Worm (Caenorhabditis elegans) whole organism, L1 larva: ENCODE results near the gene pqn-35.
A peak's percentile ranks its signal among the peaks of the same experiment; 100 is the strongest.

Experiments used
- aha-1 ChIP-seq: fragments of 150-350 bp; optimal IDR thresholded peaks from 2 replicates; lab custom pipeline; 2014; ENCODE audit warnings: missing biosample characterization, missing genetic modification characterization
- alr-1 ChIP-seq: fragments of 200-800 bp; sonication (Bioruptor generic); optimal IDR thresholded peaks from 2 replicates; lab custom pipeline; 2018; ENCODE audit warnings: borderline replicate concordance, mild to moderate bottlenecking, missing genetic modification characterization, missing compliant biosample characterization
- aly-2 ChIP-seq: fragments of 150-350 bp; optimal IDR thresholded peaks from 2 replicates; lab custom pipeline; 2014; ENCODE audit warnings: missing biosample characterization, missing genetic modification characterization
- ceh-63 ChIP-seq: fragments of 200-800 bp; sonication (Bioruptor generic); optimal IDR thresholded peaks from 2 replicates; lab custom pipeline; 2018; ENCODE audit warnings: mild to moderate bottlenecking, missing genetic modification characterization, missing compliant biosample characterization
- ceh-90 ChIP-seq: sonication (generic microtip); optimal IDR thresholded peaks from 2 replicates; lab custom pipeline; 2016; ENCODE audit warnings: missing genetic modification characterization, missing compliant biosample characterization
- ces-1 ChIP-seq: fragments of 150-350 bp; optimal IDR thresholded peaks from 2 replicates; lab custom pipeline; 2014; ENCODE audit warnings: missing biosample characterization, missing genetic modification reagents, missing genetic modification characterization
- dpl-1 ChIP-seq, 3 experiments: fragments of 150-350 bp in 2 of 3; sonication (generic microtip) in 1 of 3; optimal IDR thresholded peaks; 2 replicates each; lab custom pipeline; 2014 to 2017; ENCODE audit warnings: missing biosample characterization in 3 of 3, missing genetic modification characterization in 3 of 3, missing genetic modification reagents in 3 of 3
- efl-1 ChIP-seq, 4 experiments: fragments of 150-350 bp; optimal IDR thresholded peaks in 3 of 4; peaks in 1 of 4; 1 replicate in 1 of 4; 2 replicates in 3 of 4; lab custom pipeline; 2014; ENCODE audit warnings: missing biosample characterization in 2 of 4, missing genetic modification characterization in 2 of 4, missing genetic modification reagents in 2 of 4
- egl-27 ChIP-seq, 2 experiments: fragments of 150-350 bp in 1 of 2; sonication (generic microtip); optimal IDR thresholded peaks; 3 replicates each; lab custom pipeline; 2017 to 2018; ENCODE audit warnings: missing biosample characterization in 2 of 2, missing genetic modification characterization in 2 of 2, missing genetic modification reagents in 2 of 2
- elt-2 ChIP-seq: sonication (generic microtip); optimal IDR thresholded peaks from 2 replicates; lab custom pipeline; 2016; ENCODE audit warnings: missing genetic modification characterization, mild to moderate bottlenecking, inconsistent platforms, missing compliant biosample characterization, missing genetic modification reagents
- elt-3 ChIP-seq, 6 experiments: fragments of 150-350 bp in 1 of 6; sonication (generic microtip); optimal IDR thresholded peaks; 2 replicates each; lab custom pipeline; 2017 to 2018; ENCODE audit warnings: missing biosample characterization in 6 of 6, missing genetic modification characterization in 6 of 6, inconsistent platforms in 1 of 6
- fkh-10 ChIP-seq: sonication (generic microtip); optimal IDR thresholded peaks from 2 replicates; lab custom pipeline; 2017; ENCODE audit warnings: missing biosample characterization, missing genetic modification reagents, missing genetic modification characterization
- hlh-17 ChIP-seq: fragments of 200-800 bp; sonication (Bioruptor generic); optimal IDR thresholded peaks from 2 replicates; lab custom pipeline; 2018; ENCODE audit warnings: missing genetic modification characterization, mild to moderate bottlenecking, missing compliant biosample characterization, moderate library complexity, borderline replicate concordance
- hlh-4 ChIP-seq: sonication (generic microtip); optimal IDR thresholded peaks from 2 replicates; lab custom pipeline; 2016; ENCODE audit warnings: mild to moderate bottlenecking, missing genetic modification characterization, missing compliant biosample characterization
- hpl-2 ChIP-seq: fragments of 150-350 bp; optimal IDR thresholded peaks from 2 replicates; lab custom pipeline; 2014; ENCODE audit warnings: missing biosample characterization, missing genetic modification reagents, missing genetic modification characterization
- irx-1 ChIP-seq: sonication (generic microtip); optimal IDR thresholded peaks from 2 replicates; lab custom pipeline; 2016; ENCODE audit warnings: missing genetic modification characterization, missing compliant biosample characterization
- lin-13 ChIP-seq: fragments of 150-350 bp; optimal IDR thresholded peaks from 2 replicates; lab custom pipeline; 2014; ENCODE audit warnings: missing biosample characterization, missing genetic modification reagents, missing genetic modification characterization
- lin-14 ChIP-seq: fragments of 200-800 bp; sonication (Bioruptor generic); optimal IDR thresholded peaks from 2 replicates; lab custom pipeline; 2018; ENCODE audit warnings: mild to moderate bottlenecking, missing genetic modification characterization, moderate library complexity, missing compliant biosample characterization
- lin-15B ChIP-seq: fragments of 150-350 bp; sonication (generic microtip); optimal IDR thresholded peaks from 3 replicates; lab custom pipeline; 2014; ENCODE audit warnings: missing biosample characterization, missing genetic modification characterization
- lin-35 ChIP-seq, 2 experiments: fragments of 150-350 bp; optimal IDR thresholded peaks; 2 replicates each; lab custom pipeline; 2014; ENCODE audit warnings: missing biosample characterization in 2 of 2, missing genetic modification characterization in 2 of 2, missing genetic modification reagents in 2 of 2
- lin-39 ChIP-seq: fragments of 150-350 bp; optimal IDR thresholded peaks from 2 replicates; lab custom pipeline; 2014; ENCODE audit warnings: missing biosample characterization, missing genetic modification reagents, missing genetic modification characterization
- mdl-1 ChIP-seq, 2 experiments: fragments of 150-350 bp; optimal IDR thresholded peaks; 2 replicates each; lab custom pipeline; 2014 to 2017; ENCODE audit warnings: missing biosample characterization in 2 of 2, missing genetic modification characterization in 2 of 2, inconsistent platforms in 1 of 2
- mef-2 ChIP-seq: fragments of 150-350 bp; optimal IDR thresholded peaks from 2 replicates; lab custom pipeline; 2014; ENCODE audit warnings: missing biosample characterization, missing genetic modification characterization
- mep-1 ChIP-seq: fragments of 150-350 bp; optimal IDR thresholded peaks from 2 replicates; lab custom pipeline; 2014; ENCODE audit warnings: missing biosample characterization, missing genetic modification characterization
- nhr-12 ChIP-seq: sonication (generic microtip); optimal IDR thresholded peaks from 2 replicates; lab custom pipeline; 2017; ENCODE audit warnings: missing biosample characterization, missing genetic modification characterization
- nhr-28 ChIP-seq: fragments of 150-350 bp; optimal IDR thresholded peaks from 2 replicates; lab custom pipeline; 2014; ENCODE audit warnings: missing biosample characterization, missing genetic modification characterization
- nhr-71 ChIP-seq: sonication (generic microtip); optimal IDR thresholded peaks from 2 replicates; lab custom pipeline; 2016; ENCODE audit warnings: mild to moderate bottlenecking, missing genetic modification characterization, moderate library complexity, missing compliant biosample characterization
- nhr-77 ChIP-seq: fragments of 150-350 bp; optimal IDR thresholded peaks from 2 replicates; lab custom pipeline; 2014; ENCODE audit warnings: missing biosample characterization, missing genetic modification characterization
- nhr-85 ChIP-seq: sonication (generic microtip); peaks from one replicate; lab custom pipeline; 2016; ENCODE audit warnings: missing genetic modification characterization, inconsistent platforms, missing compliant biosample characterization
- pax-3 ChIP-seq: fragments of 200-800 bp; sonication (Bioruptor generic); optimal IDR thresholded peaks from 2 replicates; lab custom pipeline; 2018; ENCODE audit warnings: mild to moderate bottlenecking, missing genetic modification characterization, moderate library complexity, missing compliant biosample characterization
- sox-4 ChIP-seq: sonication (generic microtip); optimal IDR thresholded peaks from 2 replicates; lab custom pipeline; 2016; ENCODE audit warnings: missing genetic modification characterization, missing compliant biosample characterization
- tlp-1 ChIP-seq: fragments of 150-350 bp; optimal IDR thresholded peaks from 2 replicates; lab custom pipeline; 2014; ENCODE audit warnings: missing biosample characterization, missing genetic modification characterization
- unc-62 ChIP-seq: fragments of 150-350 bp; optimal IDR thresholded peaks from 2 replicates; lab custom pipeline; 2014; ENCODE audit warnings: missing biosample characterization, missing genetic modification reagents, missing genetic modification characterization

pqn-35 gene

ce11 chrII:4604149-4604548 lies 8.6 kb upstream of the pqn-35 start:
- TF ChIP-seq unc-62 (GFP tag; lab: Kevin White, UChicago) (no peak), lin-14 (GFP tag; lab: Kevin White, UChicago) (peak; percentile 36), tlp-1 (tag; lab: Kevin White, UChicago) (no peak), lin-35 (GFP tag; optimal IDR thresholded peaks at IDR 0.05; lab: Kevin White, UChicago) (peak in 1 of 2 experiments; percentile 37), fkh-10 (GFP tag; lab: Kevin White, UChicago) (no peak), nhr-28 (no peak), elt-2 (tag; lab: Kevin White, UChicago) (peak; percentile 84), efl-1 (optimal IDR thresholded peaks at IDR 0.05; lab: Kevin White, UChicago) (peak in 1 of 2 experiments; percentile 9), efl-1 (GFP tag; optimal IDR thresholded peaks at IDR 0.05 in 1 of 2; lab: Kevin White, UChicago) (peak in 1 of 2 experiments; percentile 58), alr-1 (no peak), mdl-1 (tag; optimal IDR thresholded peaks at IDR 0.05; lab: Kevin White, UChicago) (no peak), nhr-71 (tag; lab: Kevin White, UChicago) (peak; percentile 17)

ce11 chrII:4604680-4605079 lies 8.1 kb upstream of the pqn-35 start:
- TF ChIP-seq nhr-77 (tag; lab: Kevin White, UChicago) (no peak), efl-1 (optimal IDR thresholded peaks at IDR 0.05; lab: Kevin White, UChicago) (no peak), efl-1 (GFP tag; optimal IDR thresholded peaks at IDR 0.05 in 1 of 2; lab: Kevin White, UChicago) (peak in 1 of 2 experiments; percentile 72)
- TF ChIP-seq, all 84 proteins: peak for 1

DNA sequence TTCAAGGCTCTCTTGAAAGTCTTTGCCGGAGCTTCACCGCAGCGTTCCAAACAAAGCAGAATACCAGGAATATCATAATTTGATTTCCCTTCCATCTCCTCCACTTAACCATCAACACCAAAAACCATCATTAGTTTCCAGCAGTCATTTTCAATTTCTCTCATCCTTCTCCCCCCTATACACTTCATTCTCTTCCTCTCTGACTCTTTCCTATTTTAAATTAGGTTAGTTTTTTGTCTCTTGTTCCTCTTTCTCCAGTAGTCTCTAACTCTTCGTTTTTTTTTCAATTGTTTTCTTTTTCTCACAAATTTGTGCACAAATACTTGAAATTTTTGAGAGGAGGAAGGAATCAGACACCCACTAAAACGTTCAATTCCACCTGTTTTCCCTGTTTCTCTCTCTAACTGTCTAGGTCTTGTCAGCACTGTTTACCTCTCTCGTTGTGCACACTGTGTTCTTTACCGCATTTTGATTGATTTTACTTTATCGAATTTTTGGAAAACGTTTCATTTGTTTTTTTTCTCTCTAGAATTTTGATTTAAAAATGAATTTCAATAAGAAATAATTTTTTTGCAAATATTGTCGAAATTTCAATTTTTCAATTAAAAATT lies 6.0 kb upstream of the pqn-35 start:
- TF ChIP-seq dpl-1 (GFP tag; optimal IDR thresholded peaks at IDR 0.05; lab: Kevin White, UChicago) (peak in 1 of 3 experiments; percentile 5), efl-1 (optimal IDR thresholded peaks at IDR 0.05; lab: Kevin White, UChicago) (peak in 1 of 2 experiments; percentile 7), efl-1 (GFP tag; optimal IDR thresholded peaks at IDR 0.05 in 1 of 2; lab: Kevin White, UChicago) (no peak), lin-14 (GFP tag; lab: Kevin White, UChicago) (peak; percentile 66), ces-1 (GFP tag; lab: Kevin White, UChicago) (peak; percentile 65), mdl-1 (tag; optimal IDR thresholded peaks at IDR 0.05; lab: Kevin White, UChicago) (no peak), fkh-10 (GFP tag; lab: Kevin White, UChicago) (peak; percentile 41), mef-2 (tag; lab: Kevin White, UChicago) (no peak), nhr-85 (peak; percentile 31), sox-4 (tag; lab: Kevin White, UChicago) (no peak)

- TF ChIP-seq unc-62 (GFP tag; lab: Kevin White, UChicago), result no peak
- no peak for TF ChIP-seq lin-35 (GFP tag; optimal IDR thresholded peaks at IDR 0.05; lab: Kevin White, UChicago)
- no peak for TF ChIP-seq pax-3 (tag; lab: Kevin White, UChicago)
- no peak for TF ChIP-seq nhr-77 (tag; lab: Kevin White, UChicago)
- TF ChIP-seq nhr-28, result no peak
- no peak for TF ChIP-seq ceh-90
- no peak for TF ChIP-seq aha-1
- peak; percentile 87 for TF ChIP-seq fkh-10 (GFP tag; lab: Kevin White, UChicago)
- TF ChIP-seq lin-14 (GFP tag; lab: Kevin White, UChicago), result peak; percentile 17
- no peak for TF ChIP-seq irx-1 (tag; lab: Kevin White, UChicago)
- TF ChIP-seq hlh-17 (GFP tag; lab: Kevin White, UChicago), result no peak
- TF ChIP-seq aly-2 (tag; lab: Kevin White, UChicago), result no peak
These were observed 4.7 kb upstream of the pqn-35 start, which contains the start of gene F35D11.3 for ce11 chrII:4608073-4608472. F35D11.3 (plus strand) TSS chrII:4608372.

DNA sequence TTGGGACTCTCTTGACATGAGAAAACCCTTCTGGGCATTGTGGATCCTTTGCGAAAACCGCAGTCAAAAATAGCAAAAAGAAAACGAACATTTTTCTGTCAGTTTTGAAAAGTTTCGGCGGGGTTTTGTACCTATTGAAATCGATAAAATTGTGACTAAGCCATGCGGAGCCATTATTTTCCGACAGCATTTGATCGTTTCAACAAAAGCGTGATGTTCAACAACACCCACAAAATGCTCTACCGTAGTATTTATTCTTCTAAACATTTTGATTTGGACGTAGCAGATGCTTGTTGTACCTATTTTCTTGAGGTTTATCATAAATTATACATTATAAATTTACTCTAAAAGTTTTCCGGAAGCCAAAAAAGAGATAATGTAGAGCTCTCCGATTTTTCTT lies 3.6 kb downstream of the pqn-35 start, which contains the start of gene clec-136:
clec-136 (minus strand) TSS at position 101 of the 400 bp plus-strand sequence.
- TF ChIP-seq egl-27 (tag; optimal IDR thresholded peaks at IDR 0.05; lab: Kevin White, UChicago), result no peak
- TF ChIP-seq lin-39, result no peak

ce11 chrII:4617990-4618389 lies 5.2 kb downstream of the pqn-35 start, which contains the start of gene clec-137:
clec-137 (minus strand) TSS chrII:4618090.
- TF ChIP-seq nhr-12 (tag; lab: Kevin White, UChicago) (no peak), lin-13 (GFP tag; lab: Kevin White, UChicago) (no peak), lin-15B (tag; lab: Kevin White, UChicago) (no peak), ceh-63 (GFP tag; lab: Kevin White, UChicago) (no peak), hlh-4 (no peak), elt-3 (tag; optimal IDR thresholded peaks at IDR 0.05; lab: Kevin White, UChicago) (no peak), nhr-28 (no peak), hpl-2 (GFP tag; lab: Kevin White, UChicago) (no peak), mep-1 (tag; lab: Kevin White, UChicago) (no peak)
